Worm (Caenorhabditis elegans) whole organism, L2 larva: ENCODE measurements around the gene F44E2.8.

Source experiments
- ZK546.5 ChIP-seq: sonication (generic microtip); optimal IDR thresholded peaks from 2 replicates; lab custom pipeline; 2017; ENCODE audit warnings: missing biosample characterization, missing genetic modification characterization
- aly-2 ChIP-seq: fragments of 150-350 bp; optimal IDR thresholded peaks from 2 replicates; lab custom pipeline; 2014; ENCODE audit warnings: missing biosample characterization, missing genetic modification characterization
- ama-1 ChIP-seq: fragments of 150-350 bp; optimal IDR thresholded peaks from 2 replicates; lab custom pipeline; 2018; ENCODE audit warnings: inconsistent platforms
- lin-39 ChIP-seq: fragments of 150-350 bp; optimal IDR thresholded peaks from 2 replicates; lab custom pipeline; 2014; ENCODE audit warnings: missing biosample characterization, missing genetic modification reagents, missing genetic modification characterization
- lsy-2 ChIP-seq, 2 experiments: fragments of 150-350 bp in 1 of 2; sonication (generic microtip) in 1 of 2; optimal IDR thresholded peaks; 2 replicates each; lab custom pipeline; 2014 to 2017; ENCODE audit warnings: missing biosample characterization in 2 of 2, missing genetic modification characterization in 2 of 2
- nhr-12 ChIP-seq: fragments of 150-350 bp; optimal IDR thresholded peaks from 2 replicates; lab custom pipeline; 2014; ENCODE audit warnings: missing biosample characterization, missing genetic modification characterization
- nhr-23 ChIP-seq: fragments of 150-350 bp; optimal IDR thresholded peaks from 2 replicates; lab custom pipeline; 2014; ENCODE audit warnings: missing biosample characterization, missing genetic modification reagents, missing genetic modification characterization
- nhr-25 ChIP-seq: fragments of 150-350 bp; sonication (generic microtip); optimal IDR thresholded peaks from 3 replicates; lab custom pipeline; 2014; ENCODE audit warnings: missing biosample characterization, missing genetic modification characterization
- nhr-6 ChIP-seq: fragments of 150-350 bp; optimal IDR thresholded peaks from 2 replicates; lab custom pipeline; 2014; ENCODE audit warnings: missing biosample characterization, missing genetic modification characterization
- nhr-77 ChIP-seq: fragments of 150-350 bp; optimal IDR thresholded peaks from 2 replicates; lab custom pipeline; 2014; ENCODE audit warnings: missing biosample characterization, missing genetic modification characterization
- sem-4 ChIP-seq: fragments of 150-350 bp; optimal IDR thresholded peaks from 2 replicates; lab custom pipeline; 2014; ENCODE audit warnings: missing biosample characterization, missing genetic modification reagents, missing genetic modification characterization
- sma-3 ChIP-seq: sonication (generic microtip); optimal IDR thresholded peaks from 2 replicates; lab custom pipeline; 2016; ENCODE audit warnings: missing genetic modification reagents, missing genetic modification characterization, missing compliant biosample characterization
- unc-62 ChIP-seq: fragments of 150-350 bp; optimal IDR thresholded peaks from 2 replicates; lab custom pipeline; 2014; ENCODE audit warnings: missing biosample characterization, missing genetic modification reagents, missing genetic modification characterization
- ztf-11 ChIP-seq: sonication (generic microtip); optimal IDR thresholded peaks from 2 replicates; lab custom pipeline; 2017; ENCODE audit warnings: missing biosample characterization, missing genetic modification characterization

DNA sequence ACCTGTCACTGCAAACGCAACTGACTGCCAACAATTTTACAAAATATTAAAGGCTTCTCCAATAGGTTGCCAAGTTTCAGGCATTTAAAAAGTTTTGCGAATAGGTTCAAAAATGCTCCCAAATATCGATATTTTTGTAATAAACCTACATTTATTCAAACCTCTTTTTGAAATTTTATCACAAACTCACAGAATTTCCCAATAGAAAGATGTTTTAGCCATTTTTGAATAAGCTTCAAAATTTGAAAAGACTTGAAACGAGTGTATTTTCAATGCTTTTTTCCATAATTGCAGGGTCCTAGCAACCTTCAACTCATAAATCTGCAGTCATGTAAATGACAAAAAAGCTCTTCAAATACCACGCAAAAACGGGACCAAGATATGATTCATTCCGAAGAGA lies 32.7 kb upstream of the F44E2.8 start:
- TF ChIP-seq sma-3 (GFP tag; lab: Kevin White, UChicago) (no peak), lin-39 (tag; lab: Kevin White, UChicago) (no peak), ZK546.5 (no peak), nhr-6 (tag; lab: Kevin White, UChicago) (no peak), lsy-2 (tag; optimal IDR thresholded peaks at IDR 0.05; lab: Kevin White, UChicago) (no peak), nhr-12 (no peak), ztf-11 (tag; lab: Kevin White, UChicago) (no peak), aly-2 (tag; lab: Kevin White, UChicago) (no peak), nhr-23 (no peak), ama-1 (lab: Kevin White, UChicago) (no peak), sem-4 (tag; lab: Kevin White, UChicago) (no peak), nhr-25 (tag; lab: Kevin White, UChicago) (no peak), unc-62 (GFP tag; lab: Kevin White, UChicago) (no peak), nhr-77 (tag; lab: Kevin White, UChicago) (no peak)
